Fruit fly (Drosophila melanogaster): ENCODE measurements around the gene shop.
A peak's percentile ranks its signal among the peaks of the same experiment; 100 is the strongest.

shop gene

DNA sequence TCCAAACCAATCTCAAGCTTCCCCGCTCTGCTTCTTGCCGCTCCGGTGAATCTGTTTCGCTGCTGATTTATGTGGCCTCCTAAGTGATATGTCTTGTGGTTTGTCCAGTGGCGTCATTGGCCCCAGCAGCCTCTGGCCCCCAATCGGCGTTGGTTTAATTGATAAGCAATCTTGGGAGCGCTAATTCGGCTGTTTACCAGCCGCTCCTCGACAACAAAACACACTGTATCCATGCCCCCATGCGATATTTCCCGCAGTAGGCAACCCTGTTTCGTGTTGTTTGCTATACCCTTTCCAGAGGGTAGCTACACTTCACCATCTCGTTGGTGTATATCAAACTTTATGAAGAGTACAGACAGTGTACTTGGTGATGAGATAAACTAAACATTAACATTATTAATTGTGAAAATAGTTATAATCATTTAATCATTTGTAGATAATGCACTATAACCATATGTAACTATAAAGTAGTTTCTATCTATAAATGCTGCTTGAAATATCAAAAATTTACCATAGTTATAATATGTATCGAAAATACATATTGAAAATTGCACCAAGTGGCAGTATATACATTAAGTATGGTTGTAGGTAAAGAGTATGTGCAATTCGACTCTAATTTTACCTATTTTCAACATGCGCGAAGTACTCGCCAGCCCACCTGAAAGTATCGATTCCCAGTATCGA is at the start of gene shop (continued):
- peak; percentile 65 for TF ChIP-seq scrt (GFP tag; optimal IDR thresholded peaks at IDR 0.05)
- TF ChIP-seq eyg (GFP tag; optimal IDR thresholded peaks at IDR 0.05): no peak
- TF ChIP-seq CG10979 (tag; optimal IDR thresholded peaks at IDR 0.05): peak; percentile 87
- TF ChIP-seq jigr1 (GFP tag; IDR thresholded peaks at IDR 0.05): no peak
- peak; percentile 87 for TF ChIP-seq CG9727 (GFP tag; optimal IDR thresholded peaks at IDR 0.05)
- peak; percentile 84 for TF ChIP-seq lmd (GFP tag; IDR thresholded peaks at IDR 0.05)
- TF ChIP-seq lilli (GFP tag; optimal IDR thresholded peaks at IDR 0.05): peak; percentile 84
- 0 out of 2 replicates have a peak, but pooled peaks have one; percentile 29 for TF ChIP-seq dimm (GFP tag; IDR thresholded peaks at IDR 0.05)
- TF ChIP-seq sima (GFP tag; optimal IDR thresholded peaks at IDR 0.05): no peak
- TF ChIP-seq CG11504 (tag; optimal IDR thresholded peaks at IDR 0.05): peak; percentile 90
- TF ChIP-seq CG6654 (GFP tag; optimal IDR thresholded peaks at IDR 0.05): peak; percentile 66
- TF ChIP-seq Hr51 (GFP tag; optimal IDR thresholded peaks at IDR 0.05): peak; percentile 64 to 89
- TF ChIP-seq ato (GFP tag; IDR thresholded peaks at IDR 0.05; ENCODE audit: partially characterized antibody): no peak
- peak; percentile 77 for TF ChIP-seq fu2 (GFP tag; optimal IDR thresholded peaks at IDR 0.05)
- no peak for TF ChIP-seq en (GFP tag; optimal IDR thresholded peaks at IDR 0.05)
- no peak; the same call in 2 of the 3 replicates for TF ChIP-seq Optix (GFP tag; IDR thresholded peaks at IDR 0.05)
- TF ChIP-seq MTF-1 (GFP tag; optimal IDR thresholded peaks at IDR 0.05; ENCODE audit: borderline replicate concordance): peak; percentile 6
- no peak for TF ChIP-seq corto (GFP tag; optimal IDR thresholded peaks at IDR 0.05)
- TF ChIP-seq btn (GFP tag; optimal IDR thresholded peaks at IDR 0.05): no peak
- TF ChIP-seq Dref (GFP tag; IDR thresholded peaks at IDR 0.05): peak; percentile 52
- TF ChIP-seq crol (GFP tag; IDR thresholded peaks at IDR 0.05): no peak
- peak; percentile 40 for TF ChIP-seq fd64A (GFP tag; optimal IDR thresholded peaks at IDR 0.05)
- TF ChIP-seq CG11560 (tag; IDR thresholded peaks at IDR 0.05): 0 out of 3 replicates have a peak, but pooled peaks have one; percentile 29
- 0 out of 2 replicates have a peak, but pooled peaks have one; percentile 45 for TF ChIP-seq chm (GFP tag; IDR thresholded peaks at IDR 0.05)
- peak; percentile 94 for TF ChIP-seq CG2678 (tag; optimal IDR thresholded peaks at IDR 0.05)
- TF ChIP-seq CG17186 (GFP tag; optimal IDR thresholded peaks at IDR 0.05): peak; percentile 22
- TF ChIP-seq Nf-YB (GFP tag; optimal IDR thresholded peaks at IDR 0.05): peak; percentile 72
- TF ChIP-seq CG17359 (tag; optimal IDR thresholded peaks at IDR 0.05): peak; percentile 78
- TF ChIP-seq CG6854 (GFP tag; optimal IDR thresholded peaks at IDR 0.05): peak; percentile 58
- peak; percentile 61 for TF ChIP-seq zen (tag; optimal IDR thresholded peaks at IDR 0.05)
- TF ChIP-seq CG6765 (GFP tag; optimal IDR thresholded peaks at IDR 0.05): peak; percentile 69
- no peak for TF ChIP-seq tll (GFP tag; optimal IDR thresholded peaks at IDR 0.05)
- peak; percentile 21 for TF ChIP-seq NK7.1 (GFP tag; optimal IDR thresholded peaks at IDR 0.05)
- peak; percentile 66 for TF ChIP-seq maf-S (GFP tag; optimal IDR thresholded peaks at IDR 0.05)
- peak in 1 of 3 experiments; percentile 34 for TF ChIP-seq Stat92E (GFP tag; optimal IDR thresholded peaks at IDR 0.05)
- peak; percentile 64 for TF ChIP-seq CG30020 (tag; optimal IDR thresholded peaks at IDR 0.05)
- TF ChIP-seq HLH54F (GFP tag; optimal IDR thresholded peaks at IDR 0.05): peak; percentile 83
- TF ChIP-seq CG13296 (GFP tag; optimal IDR thresholded peaks at IDR 0.05): peak; percentile 83
- TF ChIP-seq Rx (GFP tag; IDR thresholded peaks at IDR 0.05): no peak
- peak; percentile 73 to 92 for TF ChIP-seq dpn (GFP tag; optimal IDR thresholded peaks at IDR 0.05)
- TF ChIP-seq CG3847 (GFP tag; IDR thresholded peaks at IDR 0.05): peak; percentile 86
- peak; percentile 63 for TF ChIP-seq H2.0 (GFP tag; IDR thresholded peaks at IDR 0.05)
- TF ChIP-seq CG33213 (GFP tag; optimal IDR thresholded peaks at IDR 0.05): peak; percentile 59
- peak; percentile 57; the same call in 1 of the 2 replicates for TF ChIP-seq CG14441 (GFP tag; IDR thresholded peaks at IDR 0.05)
- TF ChIP-seq HLHmδ (GFP tag; optimal IDR thresholded peaks at IDR 0.05): no peak
- TF ChIP-seq HLH3B (GFP tag; IDR thresholded peaks at IDR 0.05): peak; percentile 57; the same call in 1 of the 2 replicates
- peak; percentile 63 for TF ChIP-seq CG3838 (GFP tag; optimal IDR thresholded peaks at IDR 0.05)
- TF ChIP-seq CG6689 (GFP tag; IDR thresholded peaks at IDR 0.05): peak; percentile 74
- peak; percentile 68 for TF ChIP-seq CG33557 (GFP tag; optimal IDR thresholded peaks at IDR 0.05)
